Worm (Caenorhabditis elegans): ENCODE results near the gene cup-16.

DNA sequence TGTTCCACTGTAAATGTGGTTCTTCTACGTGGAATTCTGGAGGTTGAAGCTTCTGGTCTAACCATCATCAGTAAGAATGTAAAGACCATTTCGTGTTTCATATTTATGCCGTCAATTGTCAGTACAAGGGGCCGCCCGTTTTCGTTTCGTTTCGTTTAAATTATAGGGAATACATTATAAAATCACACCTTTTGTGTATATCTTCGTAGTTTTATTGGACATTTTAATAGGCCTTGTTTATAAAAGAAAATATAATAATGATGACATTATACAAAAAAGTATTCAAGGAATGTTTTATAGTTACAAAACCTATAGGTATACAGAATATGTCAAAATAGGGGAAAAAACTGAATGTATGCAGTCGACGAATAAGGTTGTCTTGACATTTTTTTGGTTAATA is 3.2 kb upstream of the cup-16 start, which contains the start of gene ceh-7:
- TF ChIP-seq ceh-45 (GFP tag; IDR thresholded peaks at IDR 0.05), result no peak
- TF ChIP-seq pros-1 (tag; optimal IDR thresholded peaks at IDR 0.05), result no peak
- no peak for TF ChIP-seq elt-4 (tag; optimal IDR thresholded peaks at IDR 0.05)
- TF ChIP-seq ceh-19 (GFP tag; optimal IDR thresholded peaks at IDR 0.05), result no peak
- TF ChIP-seq ceh-18 (tag; optimal IDR thresholded peaks at IDR 0.05), result no peak
- no peak for TF ChIP-seq ceh-9 (tag; optimal IDR thresholded peaks at IDR 0.05)

Data from whole organism, late embryonic.